Worm (Caenorhabditis elegans): ENCODE measurements around the gene ZC132.11.
"Not testable (repeated sequence)": the region's sequence is repeated elsewhere in the genome, so short reads cannot be mapped to it uniquely, and the experiment has no call there.

Gene ZC132.11

DNA sequence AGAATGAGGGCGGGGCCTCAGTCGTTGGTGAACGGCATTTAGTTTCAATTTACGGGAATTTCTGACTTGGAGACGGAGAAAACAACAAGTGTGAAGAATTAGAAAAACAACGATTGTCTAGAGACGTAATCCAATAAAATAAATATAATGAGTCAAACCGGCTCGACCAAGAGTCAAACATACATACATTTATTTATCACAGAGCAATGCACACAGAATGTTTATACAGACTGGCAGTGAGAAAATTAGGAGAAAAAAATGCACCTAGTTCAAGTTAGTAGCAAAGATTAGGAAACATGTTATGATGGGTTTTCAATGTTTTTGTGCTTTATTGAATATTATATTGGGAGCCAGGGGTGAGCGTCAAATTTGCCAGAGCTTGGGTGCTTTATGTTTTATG lies 19.7 kb downstream of the ZC132.11 start, which contains the start of gene srt-20:
srt-20 (minus strand) TSS at position 101 of the 400 bp plus-strand sequence.
- not testable (repeated sequence) for TF ChIP-seq cnd-1, mep-1, M03D4.4 (tag; optimal IDR thresholded peaks at IDR 0.05)

DNA sequence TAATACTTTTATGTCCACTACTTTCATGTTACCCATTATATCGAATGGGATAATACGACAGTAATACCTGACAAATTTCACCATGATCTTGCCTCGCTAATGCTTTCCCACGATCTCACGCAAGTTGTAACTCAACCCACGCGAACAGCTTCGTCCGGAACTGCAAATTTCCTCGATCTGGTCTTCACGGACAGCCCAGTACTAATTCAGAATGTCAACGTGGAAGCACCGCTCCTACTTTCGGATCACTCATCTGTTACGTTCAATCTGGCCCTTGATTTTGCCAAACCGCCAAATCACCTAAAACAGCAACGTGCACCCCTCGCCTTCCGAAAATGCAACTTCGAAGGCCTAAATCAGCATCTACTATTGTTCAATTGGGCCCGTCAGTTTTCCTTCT lies 25.1 kb downstream of the ZC132.11 start:
- TF ChIP-seq lin-13 (tag; optimal IDR thresholded peaks at IDR 0.05) (no peak), flh-1 (GFP tag; optimal IDR thresholded peaks at IDR 0.05) (no peak), ces-1 (GFP tag; optimal IDR thresholded peaks at IDR 0.05) (no peak), elt-3 (tag; optimal IDR thresholded peaks at IDR 0.05) (no peak), mab-5 (tag; optimal IDR thresholded peaks at IDR 0.05) (no peak), hlh-1 (tag; optimal IDR thresholded peaks at IDR 0.05) (no peak)

DNA sequence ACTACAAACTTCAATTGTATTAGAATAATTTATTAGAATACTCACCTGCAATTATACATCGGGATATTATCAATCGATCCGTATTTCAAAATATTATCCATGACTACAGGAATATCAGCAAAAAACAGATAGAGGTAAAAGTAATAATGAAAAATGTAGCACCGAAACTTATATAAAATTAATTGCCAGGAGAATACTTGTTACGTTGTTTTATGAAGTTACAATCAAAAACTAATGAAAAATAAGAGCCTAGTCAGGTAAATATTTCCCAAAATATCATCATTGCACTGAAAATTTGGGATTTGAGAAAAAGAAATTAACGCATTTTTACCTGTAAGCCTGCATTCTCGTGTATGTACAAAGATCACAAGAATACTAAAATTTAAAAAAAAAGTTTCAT lies 27.2 kb downstream of the ZC132.11 start, which contains the start of gene srt-38:
srt-38 (minus strand) TSS at position 101 of the 400 bp plus-strand sequence.
- TF ChIP-seq pha-4 (tag; optimal IDR thresholded peaks at IDR 0.05); lin-13 (tag; optimal IDR thresholded peaks at IDR 0.05); unc-62 (GFP tag; optimal IDR thresholded peaks at IDR 0.05): not testable (repeated sequence)

DNA sequence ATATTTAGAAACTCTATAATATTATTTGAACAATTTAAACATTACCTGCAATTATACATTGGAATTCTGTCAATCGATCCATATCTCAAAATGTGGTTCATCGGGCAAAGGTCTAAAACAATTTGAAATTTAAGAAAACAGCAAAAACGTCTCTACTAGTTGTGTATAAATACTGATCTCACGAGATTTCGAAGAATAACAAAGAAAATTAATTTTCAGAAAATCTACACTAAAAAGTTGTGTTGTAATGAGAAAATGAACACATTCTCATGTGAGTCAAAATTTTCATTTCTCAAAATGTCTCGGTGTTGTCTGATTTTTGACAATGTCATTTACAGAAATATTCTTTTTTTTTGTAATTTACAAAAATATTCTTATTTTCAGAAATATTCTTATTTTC lies 30.3 kb downstream of the ZC132.11 start, which contains the start of gene srt-36:
srt-36 (minus strand) TSS at position 101 of the 400 bp plus-strand sequence.
- not testable (repeated sequence) for TF ChIP-seq unc-39 (tag; optimal IDR thresholded peaks at IDR 0.05); mab-5 (tag; optimal IDR thresholded peaks at IDR 0.05); lin-32 (GFP tag; optimal IDR thresholded peaks at IDR 0.05)

DNA sequence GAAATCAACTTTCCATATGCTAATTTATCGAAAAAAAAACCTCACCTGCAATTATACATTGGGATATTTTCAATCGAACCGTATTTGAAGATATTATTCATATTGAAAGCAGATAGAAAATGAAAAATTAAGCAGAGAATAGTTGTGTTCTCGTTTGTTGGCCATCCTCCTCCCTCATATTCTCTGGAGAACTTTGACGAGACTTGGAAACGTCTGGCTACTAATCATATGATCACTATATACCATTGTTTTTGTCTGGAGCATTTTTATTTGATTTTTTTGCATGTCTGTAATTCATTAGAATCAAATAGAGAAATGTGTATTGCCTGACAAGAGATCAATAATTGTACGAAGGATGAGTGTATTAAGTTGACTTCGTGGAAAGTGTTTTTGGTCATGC lies 34.0 kb downstream of the ZC132.11 start, which contains the start of gene srt-35:
srt-35 (minus strand) TSS at position 101 of the 400 bp plus-strand sequence.
- TF ChIP-seq mep-1 (tag; optimal IDR thresholded peaks at IDR 0.05): no peak
- TF ChIP-seq ces-1 (GFP tag; optimal IDR thresholded peaks at IDR 0.05): no peak
- TF ChIP-seq elt-3 (tag; optimal IDR thresholded peaks at IDR 0.05): no peak
- TF ChIP-seq ceh-83 (GFP tag; optimal IDR thresholded peaks at IDR 0.05): no peak
- no peak for TF ChIP-seq blmp-1 (tag; optimal IDR thresholded peaks at IDR 0.05)
- no peak for TF ChIP-seq flh-1 (GFP tag; optimal IDR thresholded peaks at IDR 0.05)
- no peak for TF ChIP-seq snpc-4 (tag; optimal IDR thresholded peaks at IDR 0.05)
- TF ChIP-seq elt-1 (tag; optimal IDR thresholded peaks at IDR 0.05; ENCODE audit: borderline replicate concordance, insufficient read depth): no peak
- no peak for TF ChIP-seq unc-39 (tag; optimal IDR thresholded peaks at IDR 0.05)
- no peak for TF ChIP-seq unc-62 (GFP tag; optimal IDR thresholded peaks at IDR 0.05)
- TF ChIP-seq zip-8 (tag; optimal IDR thresholded peaks at IDR 0.05): no peak
- TF ChIP-seq nhr-12 (tag; optimal IDR thresholded peaks at IDR 0.05): no peak
- TF ChIP-seq drap-1 (GFP tag; optimal IDR thresholded peaks at IDR 0.05): no peak
- TF ChIP-seq nhr-28 (tag; optimal IDR thresholded peaks at IDR 0.05): no peak

DNA sequence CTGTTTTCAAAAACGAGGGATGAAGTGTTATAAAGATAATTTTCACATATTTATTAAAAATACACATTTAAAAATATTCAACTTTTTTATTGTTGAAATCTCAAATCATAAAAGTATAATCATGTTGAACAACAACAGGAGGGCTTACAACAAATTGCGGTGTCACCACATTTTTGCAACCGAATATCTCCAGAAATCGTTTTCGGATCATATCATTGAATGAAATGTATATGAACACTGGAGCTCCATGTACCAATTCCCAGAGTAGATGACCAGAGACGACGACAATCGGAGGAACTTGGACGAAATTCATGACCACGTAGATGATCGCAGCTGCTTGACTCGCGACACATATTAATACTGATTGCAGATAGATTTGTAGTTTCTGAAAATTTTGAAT lies 37.1 kb downstream of the ZC132.11 start:
- TF ChIP-seq mls-2 (tag; optimal IDR thresholded peaks at IDR 0.05) (no peak), snpc-4 (tag; optimal IDR thresholded peaks at IDR 0.05) (no peak), ceh-43 (GFP tag; optimal IDR thresholded peaks at IDR 0.05) (no peak), hlh-1 (tag; optimal IDR thresholded peaks at IDR 0.05) (no peak), nhr-76 (tag; optimal IDR thresholded peaks at IDR 0.05) (no peak), ham-2 (GFP tag; optimal IDR thresholded peaks at IDR 0.05) (no peak), lin-32 (GFP tag; optimal IDR thresholded peaks at IDR 0.05) (no peak), unc-120 (tag; optimal IDR thresholded peaks at IDR 0.05; ENCODE audit: poor library complexity, severe bottlenecking) (no peak), elt-1 (tag; optimal IDR thresholded peaks at IDR 0.05; ENCODE audit: borderline replicate concordance, insufficient read depth) (no peak), ces-1 (GFP tag; optimal IDR thresholded peaks at IDR 0.05) (no peak), unc-62 (GFP tag; optimal IDR thresholded peaks at IDR 0.05) (no peak), sptf-1 (tag; optimal IDR thresholded peaks at IDR 0.05) (no peak), unc-39 (tag; optimal IDR thresholded peaks at IDR 0.05) (no peak), mep-1 (tag; optimal IDR thresholded peaks at IDR 0.05) (no peak)

DNA sequence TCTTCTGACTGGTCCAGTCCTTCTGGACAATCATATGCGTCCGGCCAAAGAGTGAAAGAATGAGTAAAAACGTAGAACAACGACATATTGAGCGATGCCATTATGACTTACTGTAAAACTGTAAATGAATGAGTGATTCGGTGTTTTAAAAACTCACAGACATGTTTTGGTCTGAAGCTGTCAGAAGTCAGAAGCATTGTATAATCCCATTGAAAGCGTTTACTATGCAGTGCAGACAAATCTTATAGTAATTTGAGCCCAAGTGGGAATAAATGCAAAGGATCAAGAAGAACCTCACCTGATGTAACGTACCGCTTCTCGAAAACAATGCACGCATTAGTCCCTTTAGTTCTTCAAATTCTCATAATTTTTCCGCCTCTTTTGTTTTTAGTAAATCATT lies 38.4 kb downstream of the ZC132.11 start, which contains the start of gene srt-3:
srt-3 (minus strand) TSS at position 101 of the 400 bp plus-strand sequence.
- TF ChIP-seq zip-8 (tag; optimal IDR thresholded peaks at IDR 0.05) (no peak), cnd-1 (tag; optimal IDR thresholded peaks at IDR 0.05) (no peak), pha-4 (tag; optimal IDR thresholded peaks at IDR 0.05) (no peak), flh-1 (GFP tag; optimal IDR thresholded peaks at IDR 0.05) (no peak), ceh-43 (GFP tag; optimal IDR thresholded peaks at IDR 0.05) (no peak), hlh-1 (tag; optimal IDR thresholded peaks at IDR 0.05) (no peak), nhr-2 (tag; optimal IDR thresholded peaks at IDR 0.05) (no peak)
